Comparison of ENCODE assay signal across 4 worm cellular contexts in genomic region chrV:12307011-12307540, ce11.
TF ChIP-seq lines count a peak whose summit lies in the region.

Gene srg-45 (plus strand): TSS chrV:12307490.

TF ChIP-seq in whole organism, L1 larva, 84 proteins besides CTCF, POLR2A, EP300 and RAD21:
- no peak for TF ChIP-seq ceh-88 (GFP tag; IDR thresholded peaks at IDR 0.05; lab: Robert Waterston, UW)
- TF ChIP-seq lsy-2 (tag; optimal IDR thresholded peaks at IDR 0.05; lab: Kevin White, UChicago), result peak in 1 of 2 experiments; percentile 15
- no peak for TF ChIP-seq skn-1 (tag; optimal IDR thresholded peaks at IDR 0.05; lab: Kevin White, UChicago)
- peak; percentile 69 for TF ChIP-seq aly-2 (tag; optimal IDR thresholded peaks at IDR 0.05; lab: Kevin White, UChicago)

TF ChIP-seq in whole organism, L2 larva, 48 proteins besides CTCF, POLR2A, EP300 and RAD21:
- TF ChIP-seq nhr-25 (tag; optimal IDR thresholded peaks at IDR 0.05; lab: Kevin White, UChicago) (peak; percentile 9), unc-55 (GFP tag; optimal IDR thresholded peaks at IDR 0.05; lab: Kevin White, UChicago) (no peak), snpc-4 (tag; optimal IDR thresholded peaks at IDR 0.05; lab: Kevin White, UChicago) (no peak), ama-1 (optimal IDR thresholded peaks at IDR 0.05; lab: Kevin White, UChicago) (peak; percentile 20), nhr-10 (tag; optimal IDR thresholded peaks at IDR 0.05; lab: Kevin White, UChicago) (no peak), ZK546.5 (tag; optimal IDR thresholded peaks at IDR 0.05; lab: Kevin White, UChicago) (no peak), sma-9 (GFP tag; optimal IDR thresholded peaks at IDR 0.05; lab: Kevin White, UChicago) (no peak), sma-9 (tag; optimal IDR thresholded peaks at IDR 0.05; lab: Kevin White, UChicago) (no peak), sma-3 (GFP tag; optimal IDR thresholded peaks at IDR 0.05; lab: Kevin White, UChicago) (no peak), fos-1 (tag; optimal IDR thresholded peaks at IDR 0.05; lab: Kevin White, UChicago) (no peak)
TF ChIP-seq in whole organism, L2 larva: peak in this region for 2.

TF ChIP-seq in whole organism, L4 larva, 104 proteins besides CTCF, POLR2A, EP300 and RAD21:
- TF ChIP-seq Y105C5A.15 (GFP tag; IDR thresholded peaks at IDR 0.05; lab: Robert Waterston, UW) (no peak), zfp-3 (GFP tag; conservative IDR thresholded peaks at IDR 0.05; lab: Robert Waterston, UW) (0 out of 2 replicates have a peak, but pooled peaks have one; percentile 47), aha-1 (tag; lab: Kevin White, UChicago) (peak; percentile 69), mep-1 (tag; optimal IDR thresholded peaks at IDR 0.05; lab: Kevin White, UChicago) (peak; percentile 31), ces-1 (GFP tag; optimal IDR thresholded peaks at IDR 0.05; lab: Kevin White, UChicago) (no peak), spr-3 (GFP tag; optimal IDR thresholded peaks at IDR 0.05; lab: Kevin White, UChicago) (no peak), unc-62 (GFP tag; optimal IDR thresholded peaks at IDR 0.05 in 1 of 2; lab: Kevin White, UChicago) (peak in 1 of 2 experiments; percentile 48), unc-62 (tag; optimal IDR thresholded peaks at IDR 0.05; lab: Kevin White, UChicago) (no peak)

TF ChIP-seq in whole organism, young adult, 124 proteins besides CTCF, POLR2A, EP300 and RAD21:
- TF ChIP-seq snpc-4 (GFP tag; optimal IDR thresholded peaks at IDR 0.05; lab: Kevin White, UChicago) (no peak), snpc-4 (tag; optimal IDR thresholded peaks at IDR 0.05; lab: Kevin White, UChicago) (no peak), rec-8 (tag; optimal IDR thresholded peaks at IDR 0.05; lab: Kevin White, UChicago) (no peak), C17E4.6 (GFP tag; IDR thresholded peaks at IDR 0.05; lab: Robert Waterston, UW) (no peak), cebp-1 (GFP tag; IDR thresholded peaks at IDR 0.05; lab: Robert Waterston, UW) (no peak), cebp-1 (tag; optimal IDR thresholded peaks at IDR 0.05; lab: Kevin White, UChicago) (peak; percentile 9), nhr-120 (GFP tag; IDR thresholded peaks at IDR 0.05; lab: Robert Waterston, UW) (no peak), lin-40 (tag; optimal IDR thresholded peaks at IDR 0.05; lab: Kevin White, UChicago) (peak; percentile 2), akir-1 (GFP tag; optimal IDR thresholded peaks at IDR 0.05; lab: Kevin White, UChicago) (no peak), tbx-9 (tag; optimal IDR thresholded peaks at IDR 0.05; lab: Kevin White, UChicago; ENCODE audit: borderline replicate concordance) (no peak), hlh-26 (GFP tag; conservative IDR thresholded peaks at IDR 0.05; lab: Robert Waterston, UW) (no peak), sdz-38 (tag; optimal IDR thresholded peaks at IDR 0.05; lab: Kevin White, UChicago) (no peak), rpc-1 (optimal IDR thresholded peaks at IDR 0.05; lab: Kevin White, UChicago) (no peak), rpc-1 (tag; optimal IDR thresholded peaks at IDR 0.05; lab: Kevin White, UChicago) (no peak), ztf-18 (tag; optimal IDR thresholded peaks at IDR 0.05; lab: Kevin White, UChicago) (no peak), ztf-22 (GFP tag; optimal IDR thresholded peaks at IDR 0.05; lab: Kevin White, UChicago) (no peak), F22D6.2 (tag; optimal IDR thresholded peaks at IDR 0.05; lab: Kevin White, UChicago) (no peak), cebp-2 (GFP tag; IDR thresholded peaks at IDR 0.05; lab: Robert Waterston, UW) (no peak), attf-5 (GFP tag; optimal IDR thresholded peaks at IDR 0.05; lab: Kevin White, UChicago) (no peak), let-607 (tag; optimal IDR thresholded peaks at IDR 0.05; lab: Kevin White, UChicago) (no peak), repo-1 (tag; optimal IDR thresholded peaks at IDR 0.05; lab: Kevin White, UChicago) (peak; percentile 51), somi-1 (GFP tag; optimal IDR thresholded peaks at IDR 0.05; lab: Kevin White, UChicago) (no peak), egl-44 (GFP tag; IDR thresholded peaks at IDR 0.05; lab: Robert Waterston, UW) (no peak), B0019.2 (GFP tag; conservative IDR thresholded peaks at IDR 0.05; lab: Robert Waterston, UW) (no peak)
